Fruit fly (Drosophila melanogaster): ENCODE measurements around the gene CG34027.
A peak's percentile ranks its signal among the peaks of the same experiment; 100 is the strongest.
"Not testable (repeated sequence)": the region's sequence is repeated elsewhere in the genome, so short reads cannot be mapped to it uniquely, and the experiment has no call there.

CG34027 gene

DNA sequence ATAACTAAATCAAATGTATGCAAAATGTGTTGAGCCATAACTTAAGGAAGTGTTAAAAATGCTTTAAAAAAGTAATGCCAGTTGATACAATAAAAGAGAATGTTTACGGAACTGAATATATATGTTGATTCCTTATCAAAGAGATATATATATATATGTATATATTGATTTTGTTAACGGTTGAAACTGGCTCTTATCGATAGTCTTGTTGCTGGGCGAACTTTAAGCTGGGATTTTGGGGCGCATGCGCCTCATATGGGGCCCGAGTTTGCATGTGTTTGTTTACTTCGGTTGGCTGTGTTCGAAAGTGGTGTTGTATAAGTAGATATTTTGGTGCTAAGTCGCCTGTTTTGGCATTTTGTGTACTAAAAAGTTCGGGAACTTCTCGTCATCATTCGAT, 22.2 kb upstream of the CG34027 start, which contains the start of gene Bili:
Bili (plus strand) TSS at position 265 of the 400 bp plus-strand sequence.
- TF ChIP-seq woc (GFP tag; optimal IDR thresholded peaks at IDR 0.05); Dif (GFP tag; optimal IDR thresholded peaks at IDR 0.05; ENCODE audit: partially characterized antibody); N (GFP tag; optimal IDR thresholded peaks at IDR 0.05): not testable (repeated sequence)

DNA sequence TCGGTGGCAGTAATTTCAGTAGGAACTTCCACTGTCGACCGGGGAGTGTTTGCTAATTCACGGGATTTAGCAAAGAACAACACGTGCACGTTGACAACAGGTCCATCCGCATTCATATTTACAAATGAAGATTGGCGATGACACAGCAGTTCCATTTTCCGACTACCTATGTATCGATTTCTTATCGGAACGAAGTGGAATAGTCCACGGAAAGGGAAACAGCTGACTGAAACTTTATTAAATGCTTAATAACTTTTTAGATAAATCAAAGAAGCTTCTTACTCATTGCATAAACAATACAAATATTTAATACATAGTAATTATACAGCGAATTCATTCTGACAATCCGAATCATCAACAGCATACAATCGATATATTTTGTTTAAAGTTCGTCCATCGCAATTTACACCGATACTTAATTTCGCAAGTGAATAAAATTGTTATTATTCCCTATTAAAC, 18.4 kb upstream of the CG34027 start, which contains the start of the genes Mocs2A, Mocs2B and Clbn:
Mocs2A (minus strand) TSS at position 129 of the 459 bp plus-strand sequence.
Mocs2B (minus strand) TSS at position 129 of the 459 bp plus-strand sequence.
Clbn (plus strand) TSS at position 272 of the 459 bp plus-strand sequence.
- TF ChIP-seq Abd-B (GFP tag; optimal IDR thresholded peaks at IDR 0.05): no peak
- no peak for TF ChIP-seq ey (GFP tag; optimal IDR thresholded peaks at IDR 0.05)
- no peak for TF ChIP-seq jim (GFP tag; optimal IDR thresholded peaks at IDR 0.05)
- TF ChIP-seq psq (GFP tag; optimal IDR thresholded peaks at IDR 0.05): no peak
- TF ChIP-seq Hr78 (GFP tag; optimal IDR thresholded peaks at IDR 0.05): no peak
- TF ChIP-seq dmrt93B (GFP tag; optimal IDR thresholded peaks at IDR 0.05): no peak
- no peak for TF ChIP-seq lola (GFP tag; optimal IDR thresholded peaks at IDR 0.05)
- no peak for TF ChIP-seq Dfd (GFP tag; optimal IDR thresholded peaks at IDR 0.05)
- no peak for TF ChIP-seq sage (GFP tag; optimal IDR thresholded peaks at IDR 0.05)
- peak; percentile 12 for TF ChIP-seq h (GFP tag; optimal IDR thresholded peaks at IDR 0.05)
- no peak for TF ChIP-seq Myc (optimal IDR thresholded peaks at IDR 0.05)
- no peak for TF ChIP-seq fru (GFP tag; optimal IDR thresholded peaks at IDR 0.05)
- no peak for TF ChIP-seq HLH106 (tag; optimal IDR thresholded peaks at IDR 0.05)
- TF ChIP-seq Hr83 (GFP tag; optimal IDR thresholded peaks at IDR 0.05; ENCODE audit: poor library complexity, severe bottlenecking): no peak
- TF ChIP-seq Sp1 (GFP tag; optimal IDR thresholded peaks at IDR 0.05): no peak
- no peak for TF ChIP-seq Vsx2 (GFP tag; optimal IDR thresholded peaks at IDR 0.05; ENCODE audit: partially characterized antibody)
- peak; percentile 14 for TF ChIP-seq Jra (GFP tag; optimal IDR thresholded peaks at IDR 0.05)
- no peak for TF ChIP-seq usp (GFP tag; optimal IDR thresholded peaks at IDR 0.05)

DNA sequence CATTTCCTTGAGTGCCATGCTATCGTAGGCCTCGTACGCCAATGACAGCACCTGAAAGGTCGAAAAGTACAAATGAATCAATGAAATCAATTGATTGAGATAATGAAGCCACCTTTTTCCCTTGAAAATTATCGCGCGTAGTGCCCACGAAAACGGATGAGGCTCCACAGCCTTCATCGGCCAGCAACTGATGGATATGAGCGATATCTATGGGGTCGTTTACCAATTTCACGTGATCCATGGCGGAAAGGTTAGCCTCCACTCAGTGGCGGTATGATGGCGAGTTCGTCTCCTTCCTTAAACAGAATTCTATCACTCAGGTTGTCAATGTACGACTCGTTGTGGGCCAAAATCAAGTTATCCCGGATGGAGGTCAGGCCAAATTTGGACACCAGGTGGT, 18.0 kb upstream of the CG34027 start:
- TF ChIP-seq Sp1 (GFP tag; optimal IDR thresholded peaks at IDR 0.05) (no peak), Dfd (GFP tag; optimal IDR thresholded peaks at IDR 0.05) (no peak), Mio (GFP tag; optimal IDR thresholded peaks at IDR 0.05) (no peak), psq (GFP tag; optimal IDR thresholded peaks at IDR 0.05) (no peak), Abd-B (GFP tag; optimal IDR thresholded peaks at IDR 0.05) (no peak), tai (GFP tag; optimal IDR thresholded peaks at IDR 0.05) (no peak), GATAd (GFP tag; optimal IDR thresholded peaks at IDR 0.05) (no peak), lola (GFP tag; optimal IDR thresholded peaks at IDR 0.05) (no peak)

DNA sequence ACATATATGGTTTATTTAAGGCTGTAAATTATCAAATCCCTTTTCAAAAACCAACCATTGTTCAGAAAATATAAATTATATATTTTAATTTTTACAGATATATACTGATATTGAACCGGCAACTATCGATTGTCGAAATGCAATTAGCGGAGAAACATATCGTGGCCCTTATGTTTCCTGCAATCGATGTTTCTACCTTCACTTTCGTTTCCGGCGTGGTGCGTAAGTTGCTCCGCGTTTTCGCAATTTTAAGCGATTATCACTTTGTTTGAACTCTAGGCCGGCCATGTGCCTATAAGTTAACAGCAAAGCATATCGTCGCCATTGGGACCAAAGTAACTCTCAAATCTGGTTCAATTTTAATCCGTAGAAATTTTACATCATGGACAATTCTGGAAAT, 14.4 kb upstream of the CG34027 start, which contains the start of gene vig2:
vig2 (plus strand) TSS at position 112 of the 400 bp plus-strand sequence.
- TF ChIP-seq HLH106 (tag; optimal IDR thresholded peaks at IDR 0.05) (peak; percentile 33), Hr83 (GFP tag; optimal IDR thresholded peaks at IDR 0.05; ENCODE audit: poor library complexity, severe bottlenecking) (peak; percentile 68), dmrt93B (GFP tag; optimal IDR thresholded peaks at IDR 0.05) (peak; percentile 60), Sp1 (GFP tag; optimal IDR thresholded peaks at IDR 0.05) (peak; percentile 26), rgr (GFP tag; optimal IDR thresholded peaks at IDR 0.05) (peak; percentile 61), CG9705 (GFP tag; optimal IDR thresholded peaks at IDR 0.05) (peak; percentile 43)

DNA sequence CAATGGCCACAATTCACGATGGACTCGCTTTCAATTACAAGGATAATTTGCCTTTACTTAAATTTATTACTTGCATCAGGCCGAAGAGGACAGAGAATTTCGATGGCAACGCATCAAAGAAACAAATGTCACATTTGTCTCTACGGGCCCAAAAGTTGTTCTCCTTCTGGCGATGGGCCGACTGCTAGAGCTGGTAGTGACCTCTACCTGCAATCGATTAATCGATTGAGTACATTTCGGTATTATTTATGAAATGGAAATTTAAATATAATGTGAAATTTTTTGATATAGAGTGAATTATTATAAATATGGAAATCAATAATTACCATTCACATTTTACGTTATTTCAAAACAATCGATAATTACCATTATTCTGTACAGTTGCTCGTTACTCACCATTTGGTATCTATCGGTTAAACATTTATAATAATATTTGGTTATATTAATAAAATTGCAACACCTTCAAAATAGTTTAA, 13.9 kb upstream of the CG34027 start, which contains the start of the genes CG31510 and TTLL5:
CG31510 (minus strand) TSS at position 185 of the 476 bp plus-strand sequence.
TTLL5 (minus strand) TSS at position 185 of the 476 bp plus-strand sequence.
- TF ChIP-seq OdsH (GFP tag; optimal IDR thresholded peaks at IDR 0.05) (no peak), CrebA (GFP tag; optimal IDR thresholded peaks at IDR 0.05; ENCODE audit: borderline replicate concordance) (no peak), tai (GFP tag; optimal IDR thresholded peaks at IDR 0.05) (peak; percentile 5), Sp1 (GFP tag; optimal IDR thresholded peaks at IDR 0.05) (no peak), Jra (GFP tag; optimal IDR thresholded peaks at IDR 0.05) (no peak), ey (GFP tag; optimal IDR thresholded peaks at IDR 0.05) (no peak), Myc (optimal IDR thresholded peaks at IDR 0.05) (peak; percentile 25), woc (GFP tag; optimal IDR thresholded peaks at IDR 0.05) (peak; percentile 42), dsf (GFP tag; optimal IDR thresholded peaks at IDR 0.05; ENCODE audit: borderline replicate concordance) (no peak), Hnf4 (GFP tag; optimal IDR thresholded peaks at IDR 0.05) (peak; percentile 31), lola (GFP tag; optimal IDR thresholded peaks at IDR 0.05) (peak; percentile 30)

Data from whole organism, wandering third instar larva.